Worm (Caenorhabditis elegans) whole organism, L1 larva: ENCODE data around the gene sri-27.

Experiments
- blmp-1 ChIP-seq: fragments of 150-350 bp; optimal IDR thresholded peaks from 2 replicates; lab custom pipeline; 2014; ENCODE audit warnings: missing biosample characterization, missing genetic modification characterization
- fkh-10 ChIP-seq: sonication (generic microtip); optimal IDR thresholded peaks from 2 replicates; lab custom pipeline; 2017; ENCODE audit warnings: missing biosample characterization, missing genetic modification reagents, missing genetic modification characterization
- nhr-85 ChIP-seq: sonication (generic microtip); peaks from one replicate; lab custom pipeline; 2016; ENCODE audit warnings: missing genetic modification characterization, inconsistent platforms, missing compliant biosample characterization
- skn-1 ChIP-seq: fragments of 150-350 bp; optimal IDR thresholded peaks from 2 replicates; lab custom pipeline; 2014; ENCODE audit warnings: missing biosample characterization, missing genetic modification characterization

DNA sequence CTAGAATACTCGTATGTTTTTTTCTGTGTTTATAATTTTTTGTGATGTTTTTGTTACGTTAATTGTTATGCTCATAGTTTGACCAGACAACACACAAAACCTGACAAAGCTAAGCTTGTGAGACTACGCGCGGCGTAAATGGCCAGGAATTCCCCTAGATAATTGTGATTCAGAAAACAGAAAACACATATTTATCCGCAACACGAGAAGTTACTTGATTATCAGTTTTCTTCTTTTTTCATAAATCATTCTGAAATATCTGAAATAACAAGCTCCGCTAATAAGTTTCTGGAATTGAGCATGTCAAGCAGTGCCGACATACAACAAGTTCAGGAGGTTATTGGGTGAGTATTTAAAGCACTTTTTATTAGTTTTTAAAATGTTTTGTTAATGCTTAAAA, 14.5 kb upstream of the sri-27 start, which contains the start of gene srw-100:
- TF ChIP-seq fkh-10 (no peak), skn-1 (tag; lab: Kevin White, UChicago) (no peak), nhr-85 (no peak), blmp-1 (tag; lab: Kevin White, UChicago) (no peak)
